Fruit fly (Drosophila melanogaster): ENCODE measurements around the gene Reck.

DNA sequence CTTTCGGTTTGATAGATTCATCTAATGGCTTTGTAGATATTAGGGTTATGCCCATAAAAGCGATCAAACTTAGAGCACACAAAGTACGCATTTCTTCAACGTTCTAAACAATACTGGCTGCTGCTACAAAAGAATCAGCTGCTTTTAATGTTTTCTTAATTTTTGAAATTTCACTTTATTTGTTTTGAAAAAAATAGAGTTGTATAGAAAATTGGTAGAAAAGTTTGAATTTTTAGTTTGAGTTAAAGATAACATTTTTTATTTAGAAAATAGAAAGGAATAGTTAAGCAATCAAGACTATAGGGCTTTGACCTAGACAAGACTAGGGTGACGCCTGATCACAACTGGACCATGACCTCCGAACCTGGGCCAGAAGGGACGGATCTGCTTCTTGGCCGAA, 36.2 kb upstream of the Reck start, which contains the start of gene CG18581:
- TF ChIP-seq Hr39 (GFP tag; optimal IDR thresholded peaks at IDR 0.05) (no peak), topi (GFP tag; optimal IDR thresholded peaks at IDR 0.05) (no peak), CG1621 (tag; optimal IDR thresholded peaks at IDR 0.05) (no peak)

Measured in whole organism, prepupa.